Worm (Caenorhabditis elegans) whole organism, midembryonic: ENCODE results near the gene B0302.4.

Source experiments
- T22C8.4 ChIP-seq: fragments of 200-800 bp; sonication (Bioruptor generic); IDR thresholded peaks from 2 replicates; pipeline ENCODE4 v1.3.6; 2022; ENCODE audit warnings: missing genetic modification characterization, missing compliant biosample characterization
- cog-1 ChIP-seq: sonication (generic microtip); optimal IDR thresholded peaks from 2 replicates; lab custom pipeline; 2016; ENCODE audit warnings: missing genetic modification characterization, missing compliant biosample characterization
- flt-1 ChIP-seq: fragments of 200-800 bp; sonication (Bioruptor generic); IDR thresholded peaks from 2 replicates; pipeline ENCODE4 v1.3.6; 2022; ENCODE audit warnings: missing genetic modification characterization, missing compliant biosample characterization
- klf-2 ChIP-seq: fragments of 200-800 bp; sonication (Bioruptor generic); conservative IDR thresholded peaks from 2 replicates; pipeline ENCODE4 v1.3.6; 2022; ENCODE audit warnings: missing genetic modification reagents, missing genetic modification characterization, missing compliant biosample characterization
- med-1 ChIP-seq: sonication (generic microtip); optimal IDR thresholded peaks from 2 replicates; lab custom pipeline; 2017; ENCODE audit warnings: missing genetic modification characterization, mild to moderate bottlenecking, missing compliant biosample characterization, antibody characterized with exemption, missing genetic modification reagents; ENCODE audit not compliant: insufficient read depth
- ref-1 ChIP-seq: fragments of 200-800 bp; sonication (Bioruptor generic); conservative IDR thresholded peaks from 2 replicates; pipeline ENCODE4 v1.3.6; 2022; ENCODE audit warnings: missing genetic modification reagents, missing genetic modification characterization, missing compliant biosample characterization
- tab-1 ChIP-seq: fragments of 200-800 bp; sonication (Bioruptor generic); IDR thresholded peaks from 2 replicates; pipeline ENCODE4 v1.3.6; 2022; ENCODE audit warnings: missing genetic modification characterization, missing compliant biosample characterization
- ztf-23 ChIP-seq: fragments of 200-800 bp; sonication (Bioruptor generic); IDR thresholded peaks from 2 replicates; pipeline ENCODE4 v1.3.6; 2022; ENCODE audit warnings: missing genetic modification reagents, missing genetic modification characterization, missing compliant biosample characterization
- ztf-29 ChIP-seq: fragments of 200-800 bp; sonication (Bioruptor generic); IDR thresholded peaks from 2 replicates; pipeline ENCODE4 v1.3.6; 2022; ENCODE audit warnings: missing genetic modification reagents, missing genetic modification characterization, missing compliant biosample characterization

DNA sequence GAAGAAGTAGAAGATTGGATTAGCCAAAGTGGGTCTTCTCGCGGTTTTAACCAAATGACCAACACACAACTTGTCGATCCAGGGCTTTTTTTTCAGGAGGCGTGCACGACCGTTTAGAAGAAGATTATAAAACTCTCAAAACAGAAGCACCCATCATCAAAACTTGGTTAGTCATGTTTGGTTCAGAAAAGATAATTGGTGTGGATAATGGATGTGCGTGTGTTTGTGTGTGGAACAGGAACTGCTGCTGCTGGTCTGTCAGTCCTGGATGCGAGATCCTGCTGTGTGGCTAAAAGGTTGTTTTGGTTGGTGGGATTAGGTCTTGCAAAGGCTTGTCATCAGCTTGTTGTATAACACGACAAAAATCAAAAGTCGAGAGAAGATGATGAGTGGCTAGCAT is 26.8 kb upstream of the B0302.4 start:
- TF ChIP-seq ztf-23 (GFP tag; lab: Robert Waterston, UW), result no peak
- no peak for TF ChIP-seq med-1
- TF ChIP-seq ztf-29 (GFP tag; lab: Robert Waterston, UW), result no peak
- no peak for TF ChIP-seq ref-1 (GFP tag; lab: Robert Waterston, UW)
- no peak for TF ChIP-seq cog-1 (tag; lab: Kevin White, UChicago)
- no peak for TF ChIP-seq tab-1 (GFP tag; lab: Robert Waterston, UW)
- no peak for TF ChIP-seq flt-1 (GFP tag; lab: Robert Waterston, UW)
- TF ChIP-seq T22C8.4 (GFP tag; lab: Robert Waterston, UW), result no peak
- TF ChIP-seq klf-2 (GFP tag; lab: Robert Waterston, UW), result no peak
